Fruit fly (Drosophila melanogaster) whole organism: ENCODE measurements around the gene CG13308.

ENCODE experiments used
- CG8478 ChIP-seq: fragments of >200 bp; optimal IDR thresholded peaks from 2 replicates; lab custom pipeline; 2018; ENCODE audit warnings: inconsistent platforms
- usp ChIP-seq: fragments of >200 bp; optimal IDR thresholded peaks from 2 replicates; lab custom pipeline; 2017; ENCODE audit warnings: missing biosample characterization, missing genetic modification characterization, mixed read lengths

DNA sequence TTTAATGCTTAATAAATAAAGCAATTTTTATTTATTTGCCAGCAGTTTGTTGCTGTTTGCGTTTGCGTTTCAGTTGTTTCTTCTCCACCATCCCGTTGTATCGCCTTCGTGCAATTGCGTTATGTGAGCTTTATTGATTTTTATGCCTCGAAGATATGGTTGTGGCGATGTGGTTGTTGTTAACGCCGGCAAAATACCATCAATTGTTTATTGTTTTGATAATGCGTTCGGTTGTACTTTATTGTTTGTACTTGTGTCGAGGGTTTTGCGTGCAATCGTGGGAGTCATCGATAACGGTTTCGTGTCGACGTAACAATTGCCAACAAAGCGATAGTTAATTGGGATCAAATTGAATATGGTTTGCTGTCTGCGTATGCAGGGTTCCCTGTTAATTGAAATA is 34.0 kb downstream of the CG13308 start:
- TF ChIP-seq usp (GFP tag; lab: Kevin White, UChicago) (no peak), CG8478 (no peak)
